Worm (Caenorhabditis elegans): ENCODE results near the gene H37A05.2.

The H37A05.2 gene

DNA sequence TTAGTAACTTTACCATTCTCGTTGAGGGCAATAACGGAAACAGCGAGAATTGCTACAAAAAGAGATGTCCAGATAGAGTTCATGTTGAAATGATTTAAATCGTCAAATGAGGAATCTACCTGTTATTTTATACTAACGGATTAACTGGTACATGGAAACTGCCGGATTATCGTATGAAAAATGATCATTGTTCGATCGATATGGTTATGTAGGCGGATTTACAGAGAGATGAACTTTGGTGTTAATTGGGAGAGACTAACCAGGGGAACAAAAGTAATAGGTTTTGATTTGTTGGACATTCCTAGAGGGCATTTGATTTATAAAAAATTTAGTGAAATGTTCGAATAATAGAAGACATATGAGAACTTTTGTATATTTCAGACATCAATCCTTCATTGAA, 22.3 kb downstream of the H37A05.2 start, which contains the start of gene spig-9:
Gene spig-9 (minus strand): TSS at position 101 of the 400 bp plus-strand sequence.
- no peak for TF ChIP-seq lin-39 (tag; optimal IDR thresholded peaks at IDR 0.05)
- TF ChIP-seq swsn-7 (tag; optimal IDR thresholded peaks at IDR 0.05): no peak
- TF ChIP-seq Y116A8C.19 (tag; optimal IDR thresholded peaks at IDR 0.05; ENCODE audit: borderline replicate concordance): no peak
- no peak for TF ChIP-seq dpl-1 (GFP tag; optimal IDR thresholded peaks at IDR 0.05)
- TF ChIP-seq hpl-2 (GFP tag; optimal IDR thresholded peaks at IDR 0.05): no peak
- no peak for TF ChIP-seq lir-3 (tag; optimal IDR thresholded peaks at IDR 0.05; ENCODE audit: poor library complexity)
- no peak for TF ChIP-seq mdl-1 (tag; optimal IDR thresholded peaks at IDR 0.05)
- TF ChIP-seq nhr-11 (tag; optimal IDR thresholded peaks at IDR 0.05): no peak

DNA sequence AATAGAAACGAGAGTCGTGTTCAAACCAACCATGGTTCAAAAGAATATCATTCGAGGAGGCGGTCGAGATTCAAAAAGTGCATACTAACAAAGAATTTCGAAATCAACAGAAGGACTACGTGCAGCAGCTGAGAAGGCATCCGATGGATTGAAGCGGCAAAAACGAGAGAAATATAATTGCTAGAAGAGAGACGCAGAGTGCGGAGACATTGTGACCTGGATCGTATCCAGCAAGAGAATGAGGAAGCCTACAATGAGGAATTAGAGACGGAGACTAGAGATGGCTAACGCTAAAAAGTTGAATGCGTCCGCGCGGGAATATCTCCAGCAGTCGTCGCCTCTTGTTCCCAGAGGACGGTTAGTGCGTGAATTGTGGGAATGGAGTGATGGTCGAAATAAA, 24.2 kb downstream of the H37A05.2 start:
- TF ChIP-seq ets-5 (GFP tag; IDR thresholded peaks at IDR 0.05) (no peak), pag-3 (tag; optimal IDR thresholded peaks at IDR 0.05; ENCODE audit: borderline replicate concordance, insufficient read depth) (no peak), blmp-1 (tag; optimal IDR thresholded peaks at IDR 0.05) (peak; percentile 61), sox-4 (tag; optimal IDR thresholded peaks at IDR 0.05) (no peak)

DNA sequence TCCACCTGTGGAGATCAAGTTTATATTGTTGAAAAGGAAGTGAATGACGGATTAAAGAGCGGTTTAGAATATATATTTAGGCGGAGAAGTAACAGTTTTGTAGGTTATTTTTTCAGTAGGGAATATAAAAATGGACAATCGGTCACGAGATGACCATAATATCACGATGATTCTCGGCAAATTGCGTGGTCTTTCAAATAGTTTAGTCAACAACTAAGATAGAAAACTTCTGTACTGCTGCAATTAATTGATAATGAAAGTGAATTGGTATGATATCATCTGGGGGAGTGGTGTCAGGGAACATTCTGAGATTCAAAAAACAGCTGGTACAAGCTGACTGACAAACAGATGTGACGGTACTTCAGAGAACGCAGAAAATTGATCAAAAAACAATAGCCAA, 25.6 kb downstream of the H37A05.2 start:
- peak; percentile 33 for TF ChIP-seq tbx-2 (tag; optimal IDR thresholded peaks at IDR 0.05)
- TF ChIP-seq nhr-71 (tag; optimal IDR thresholded peaks at IDR 0.05): peak; percentile 44
- TF ChIP-seq nhr-11 (tag; optimal IDR thresholded peaks at IDR 0.05): no peak
- peak; percentile 45 for TF ChIP-seq vab-15 (tag; optimal IDR thresholded peaks at IDR 0.05)
- peak; percentile 46 for TF ChIP-seq snu-23 (GFP tag; optimal IDR thresholded peaks at IDR 0.05)
- TF ChIP-seq blmp-1 (tag; optimal IDR thresholded peaks at IDR 0.05): peak; percentile 81
- TF ChIP-seq isw-1 (GFP tag; IDR thresholded peaks at IDR 0.05): no peak
- TF ChIP-seq lin-14 (GFP tag; optimal IDR thresholded peaks at IDR 0.05): no peak
- peak; percentile 62 for TF ChIP-seq nhr-20 (tag; optimal IDR thresholded peaks at IDR 0.05)
- no peak for TF ChIP-seq ama-1 (optimal IDR thresholded peaks at IDR 0.05)
- TF ChIP-seq pax-3 (tag; optimal IDR thresholded peaks at IDR 0.05): no peak
- no peak for TF ChIP-seq ztf-4 (tag; optimal IDR thresholded peaks at IDR 0.05)
- TF ChIP-seq aly-2 (tag; optimal IDR thresholded peaks at IDR 0.05): no peak
- TF ChIP-seq nhr-90 (tag; optimal IDR thresholded peaks at IDR 0.05; ENCODE audit: poor library complexity): peak; percentile 15
- peak; percentile 92 for TF ChIP-seq nhr-85 (tag)
- peak; percentile 20; the same call in 1 of the 2 replicates for TF ChIP-seq nhr-19 (GFP tag; conservative IDR thresholded peaks at IDR 0.05)
- peak in 2 of 6 experiments; percentile 35 to 82 for TF ChIP-seq elt-3 (tag; optimal IDR thresholded peaks at IDR 0.05)
- no peak for TF ChIP-seq zip-4 (GFP tag; optimal IDR thresholded peaks at IDR 0.05)
- TF ChIP-seq lin-35 (GFP tag; optimal IDR thresholded peaks at IDR 0.05): peak in 1 of 2 experiments; percentile 42
- TF ChIP-seq ceh-63 (GFP tag; optimal IDR thresholded peaks at IDR 0.05): no peak

DNA sequence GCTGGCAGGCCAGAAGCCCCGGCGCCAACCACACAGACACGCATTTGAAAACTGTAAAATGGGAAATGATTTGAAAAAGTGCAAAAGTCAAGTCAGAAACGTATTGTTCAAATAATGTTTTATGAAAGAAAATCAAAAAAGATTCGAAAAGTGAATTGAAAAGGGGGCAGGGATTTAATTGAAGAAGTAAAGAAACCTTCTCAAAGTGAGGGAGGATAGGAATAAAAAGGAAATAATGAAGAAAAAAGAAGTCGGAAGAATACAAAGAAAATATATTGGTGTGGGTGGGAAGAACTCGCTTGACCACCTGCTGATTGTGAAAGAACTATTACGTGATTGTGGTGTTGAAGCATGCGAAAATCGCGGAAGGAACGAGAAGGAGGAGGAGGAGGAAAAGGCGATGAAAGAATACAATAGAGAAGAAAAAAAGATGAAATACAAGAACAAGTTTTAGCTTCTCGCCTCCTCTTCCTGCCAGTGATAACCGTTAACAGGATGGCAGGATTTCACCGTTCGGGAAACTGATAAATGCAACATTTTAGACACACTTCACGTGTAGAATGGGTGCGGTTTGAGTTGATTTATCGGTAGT, 27.3 kb downstream of the H37A05.2 start, which contains the start of gene fmo-4:
Gene fmo-4 (minus strand): TSS at position 51 of the 592 bp plus-strand sequence.
- no peak for TF ChIP-seq ztf-4 (tag; optimal IDR thresholded peaks at IDR 0.05)
- peak; percentile 23 for TF ChIP-seq blmp-1 (tag; optimal IDR thresholded peaks at IDR 0.05)
- no peak for TF ChIP-seq ceh-90 (tag; optimal IDR thresholded peaks at IDR 0.05)

DNA sequence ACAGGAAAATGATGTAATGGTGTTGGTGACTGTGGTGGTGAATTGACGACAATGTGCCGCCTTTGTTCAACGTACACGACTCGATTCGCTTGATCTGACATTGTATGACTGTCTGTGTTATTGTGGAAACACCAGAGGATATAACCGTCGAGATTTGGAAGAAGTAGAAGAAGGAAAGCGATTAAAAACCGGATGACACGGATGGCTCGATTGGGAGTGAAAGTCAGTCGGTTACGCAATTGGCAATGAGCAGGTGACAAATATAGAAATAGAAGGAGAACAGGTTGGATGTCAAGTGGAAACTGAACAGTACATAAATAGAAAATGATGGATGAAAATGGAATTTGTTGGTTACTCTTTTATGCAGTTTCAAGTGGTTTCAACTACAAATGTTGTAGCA, 33.2 kb downstream of the H37A05.2 start, which contains the start of gene rdy-2:
Gene rdy-2 (minus strand): TSS at position 101 of the 400 bp plus-strand sequence.
- no peak for TF ChIP-seq isw-1 (GFP tag; IDR thresholded peaks at IDR 0.05)
- TF ChIP-seq elt-2 (tag; optimal IDR thresholded peaks at IDR 0.05): no peak
- TF ChIP-seq lin-13 (GFP tag; optimal IDR thresholded peaks at IDR 0.05): no peak
- no peak for TF ChIP-seq ztf-11 (tag; optimal IDR thresholded peaks at IDR 0.05)
- peak; percentile 10 for TF ChIP-seq blmp-1 (tag; optimal IDR thresholded peaks at IDR 0.05)
- no peak for TF ChIP-seq nhr-71 (tag; optimal IDR thresholded peaks at IDR 0.05)
- TF ChIP-seq efl-1 (optimal IDR thresholded peaks at IDR 0.05): no peak
- TF ChIP-seq efl-1 (GFP tag; optimal IDR thresholded peaks at IDR 0.05 in 1 of 2): peak in 1 of 2 experiments; percentile 53
- no peak for TF ChIP-seq pax-3 (tag; optimal IDR thresholded peaks at IDR 0.05)
- no peak for TF ChIP-seq nhr-28 (tag; optimal IDR thresholded peaks at IDR 0.05)
- TF ChIP-seq vab-15 (tag; optimal IDR thresholded peaks at IDR 0.05): no peak
- TF ChIP-seq nhr-84 (tag; optimal IDR thresholded peaks at IDR 0.05): no peak
- no peak for TF ChIP-seq C34B4.2 (tag; optimal IDR thresholded peaks at IDR 0.05)
